Fruit fly (Drosophila melanogaster): ENCODE results near the gene CG9886.
A peak's percentile ranks its signal among the peaks of the same experiment; 100 is the strongest.

CG9886 gene

DNA sequence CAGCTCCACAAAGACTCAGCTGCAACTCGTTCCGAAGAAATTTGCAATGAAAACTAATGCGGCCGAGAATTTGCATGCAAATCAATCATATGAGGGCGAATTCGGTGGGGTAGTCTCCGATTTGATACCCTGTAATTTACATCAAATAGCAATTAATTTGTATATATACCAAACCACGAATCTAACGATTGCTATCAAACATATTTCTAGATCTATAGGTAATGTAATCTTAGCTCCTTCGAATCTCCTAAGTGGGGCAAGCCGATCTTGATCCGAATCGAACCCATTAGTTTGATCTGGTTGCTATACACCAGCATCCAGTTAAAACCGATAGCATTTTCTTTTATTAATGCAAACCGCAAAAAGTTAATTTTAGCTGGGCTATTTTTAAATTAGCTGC is 13.6 kb downstream of the CG9886 start:
- no peak for TF ChIP-seq noc (tag; optimal IDR thresholded peaks at IDR 0.05)

dm6 chr2L:2436258-2436657 is 15.6 kb downstream of the CG9886 start:
- no peak for TF ChIP-seq noc (tag; optimal IDR thresholded peaks at IDR 0.05)

dm6 chr2L:2438640-2439276 is 18.1 kb downstream of the CG9886 start:
- no peak for TF ChIP-seq noc (tag; optimal IDR thresholded peaks at IDR 0.05)

DNA sequence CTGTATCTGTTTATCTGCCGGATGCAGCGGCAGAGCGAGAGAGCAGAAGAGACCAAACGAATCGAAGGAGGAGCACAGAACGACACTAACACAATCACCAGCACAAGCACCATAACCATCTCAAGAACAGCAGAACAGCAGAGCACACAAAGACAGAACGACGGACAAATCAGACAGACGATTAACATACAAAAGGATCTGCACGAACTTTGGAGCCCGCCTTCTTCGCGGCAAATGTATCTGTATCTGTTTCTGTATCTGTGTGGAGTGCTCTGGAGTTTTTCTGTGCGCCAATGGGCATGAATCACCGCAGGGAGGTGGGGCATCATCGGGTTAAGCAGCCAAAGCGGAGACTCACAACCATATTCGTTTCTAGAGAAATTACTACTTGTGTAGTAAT is 27.9 kb downstream of the CG9886 start:
- no peak for TF ChIP-seq noc (tag; optimal IDR thresholded peaks at IDR 0.05)

dm6 chr2L:2449665-2450064 is 29.0 kb downstream of the CG9886 start:
- no peak for TF ChIP-seq noc (tag; optimal IDR thresholded peaks at IDR 0.05)

DNA sequence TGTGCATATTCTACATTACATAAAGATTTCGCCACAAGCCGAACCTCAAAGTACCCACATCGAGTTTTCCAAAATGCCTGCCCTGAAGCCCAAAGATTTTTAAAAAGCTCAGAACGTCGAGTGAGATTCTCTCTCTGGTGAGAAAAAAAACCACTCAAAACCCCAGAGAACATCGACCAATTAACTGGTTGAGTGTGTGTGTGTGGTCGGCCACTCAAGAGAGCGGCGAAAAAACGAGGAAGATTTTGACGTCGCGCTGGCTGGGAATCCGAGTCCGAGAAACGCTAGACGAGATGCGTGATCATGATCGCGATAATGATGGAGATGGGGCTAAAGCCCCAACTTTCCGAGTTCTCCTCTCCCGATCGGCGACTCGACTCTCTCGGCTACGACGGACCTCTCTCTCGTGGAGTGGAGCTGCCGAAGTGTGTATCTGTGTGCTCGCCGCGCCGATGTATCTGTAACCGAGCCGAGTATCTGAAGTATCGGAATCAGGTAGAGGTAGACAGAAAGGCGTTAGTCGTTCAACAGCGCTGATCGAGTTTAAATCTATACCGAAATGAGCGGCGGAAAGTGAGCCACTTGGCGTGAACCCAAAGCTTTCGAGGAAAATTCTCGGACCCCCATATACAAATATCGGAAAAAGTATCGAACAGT is 30.2 kb downstream of the CG9886 start:
- TF ChIP-seq noc (tag; optimal IDR thresholded peaks at IDR 0.05) = no peak

- TF ChIP-seq noc (tag; optimal IDR thresholded peaks at IDR 0.05) = no peak
These were observed 33.2 kb downstream of the CG9886 start for dm6 chr2L:2453818-2454217.

DNA sequence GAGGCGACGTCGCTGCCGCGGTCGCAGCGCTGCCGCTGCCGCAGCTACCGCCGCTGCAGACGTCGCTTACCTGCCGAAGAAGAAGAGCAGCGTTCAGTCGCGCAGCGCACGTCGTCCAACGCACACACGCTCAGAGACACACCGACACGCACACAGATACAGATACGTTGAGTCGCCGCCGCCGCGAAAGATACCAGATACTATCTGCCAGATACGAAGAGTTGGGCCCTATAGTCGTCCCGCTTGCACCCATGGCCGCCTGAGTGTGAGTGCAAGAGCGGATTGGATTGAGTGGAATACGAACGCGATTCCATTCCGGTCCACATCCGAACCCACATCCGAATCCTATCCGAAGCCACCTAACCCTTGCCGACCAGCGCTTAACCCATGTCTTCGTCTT is 34.0 kb downstream of the CG9886 start:
- no peak for TF ChIP-seq noc (tag; optimal IDR thresholded peaks at IDR 0.05)

- TF ChIP-seq noc (tag; optimal IDR thresholded peaks at IDR 0.05) = no peak
These were observed 36.1 kb downstream of the CG9886 start for dm6 chr2L:2456516-2457392.

dm6 chr2L:2459238-2459637 is 38.6 kb downstream of the CG9886 start:
- no peak for TF ChIP-seq noc (tag; optimal IDR thresholded peaks at IDR 0.05)

DNA sequence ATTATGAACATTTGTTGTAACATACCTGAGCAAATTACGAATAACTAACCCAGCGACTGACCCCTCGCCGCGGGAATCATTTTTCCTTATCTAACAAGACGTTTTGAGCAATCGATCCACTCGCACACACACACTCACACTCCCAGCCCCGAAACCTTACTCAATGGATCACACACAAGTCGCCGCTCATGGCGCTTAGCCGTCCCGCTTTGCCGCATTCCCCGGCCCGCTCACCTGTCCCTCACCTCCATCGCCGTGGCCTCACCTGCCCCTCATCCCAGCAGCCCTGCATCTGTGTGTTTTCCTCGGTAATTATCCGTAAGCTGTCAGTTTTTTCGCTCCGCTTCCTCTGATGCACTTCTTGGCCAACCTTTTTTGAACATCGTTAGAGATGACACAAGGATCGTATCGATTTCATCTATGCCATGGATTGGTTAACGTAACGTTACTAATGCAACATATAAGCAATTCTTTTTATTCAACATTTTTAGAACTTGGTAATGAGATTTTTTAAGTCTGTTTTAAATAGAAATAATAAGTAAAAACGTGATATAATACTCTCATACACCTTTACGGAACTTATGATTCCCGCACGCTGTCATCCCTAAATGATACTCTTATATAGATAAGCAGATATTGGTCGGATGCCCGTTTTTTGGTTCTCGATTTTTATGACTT is 40.8 kb downstream of the CG9886 start:
- no peak for TF ChIP-seq noc (tag; optimal IDR thresholded peaks at IDR 0.05)

DNA sequence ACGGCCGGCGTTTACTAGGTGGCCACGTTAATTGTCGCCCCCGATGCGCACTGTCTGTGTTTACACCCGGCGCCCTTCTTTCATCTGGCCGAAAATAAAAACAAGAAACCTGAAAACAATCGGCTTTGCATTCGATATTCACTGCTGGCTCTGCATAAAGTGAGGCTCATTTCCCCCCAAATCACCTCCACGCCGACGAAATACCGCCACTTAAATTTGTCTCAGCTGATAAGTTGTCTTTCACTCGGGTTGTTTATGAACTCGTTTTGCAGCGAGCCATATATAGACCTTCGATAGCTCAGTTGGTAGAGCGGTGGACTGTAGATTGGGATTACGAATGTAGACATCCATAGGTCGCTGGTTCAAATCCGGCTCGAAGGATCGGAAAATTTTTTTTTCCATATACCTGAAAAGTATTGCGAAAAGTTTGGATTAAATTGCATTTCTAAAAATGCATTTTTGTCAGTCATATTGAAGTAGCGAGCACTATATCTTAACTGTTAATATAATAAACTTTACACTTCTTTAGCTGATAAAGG is 41.7 kb downstream of the CG9886 start:
- TF ChIP-seq noc (tag; optimal IDR thresholded peaks at IDR 0.05) = no peak

DNA sequence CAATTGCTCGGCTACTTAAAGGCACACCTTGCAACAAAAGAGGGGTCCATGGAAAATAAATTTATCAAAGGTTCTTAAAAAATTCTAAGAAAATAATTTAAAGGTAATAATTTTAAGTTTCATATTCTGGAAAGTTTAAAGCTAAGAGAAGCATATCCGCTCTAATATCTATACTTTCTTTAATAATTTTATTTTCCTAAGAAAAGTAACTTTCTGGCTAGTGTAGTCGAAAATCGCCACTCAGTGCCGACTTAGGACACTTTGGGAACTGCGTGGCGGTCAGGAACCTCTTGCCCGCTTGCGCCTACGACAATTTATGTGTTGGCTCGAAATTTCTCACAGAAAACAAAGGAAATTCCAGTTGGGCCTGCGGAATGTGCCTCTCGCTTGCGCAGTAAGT is 45.7 kb downstream of the CG9886 start:
- TF ChIP-seq noc (tag; optimal IDR thresholded peaks at IDR 0.05) = no peak

DNA sequence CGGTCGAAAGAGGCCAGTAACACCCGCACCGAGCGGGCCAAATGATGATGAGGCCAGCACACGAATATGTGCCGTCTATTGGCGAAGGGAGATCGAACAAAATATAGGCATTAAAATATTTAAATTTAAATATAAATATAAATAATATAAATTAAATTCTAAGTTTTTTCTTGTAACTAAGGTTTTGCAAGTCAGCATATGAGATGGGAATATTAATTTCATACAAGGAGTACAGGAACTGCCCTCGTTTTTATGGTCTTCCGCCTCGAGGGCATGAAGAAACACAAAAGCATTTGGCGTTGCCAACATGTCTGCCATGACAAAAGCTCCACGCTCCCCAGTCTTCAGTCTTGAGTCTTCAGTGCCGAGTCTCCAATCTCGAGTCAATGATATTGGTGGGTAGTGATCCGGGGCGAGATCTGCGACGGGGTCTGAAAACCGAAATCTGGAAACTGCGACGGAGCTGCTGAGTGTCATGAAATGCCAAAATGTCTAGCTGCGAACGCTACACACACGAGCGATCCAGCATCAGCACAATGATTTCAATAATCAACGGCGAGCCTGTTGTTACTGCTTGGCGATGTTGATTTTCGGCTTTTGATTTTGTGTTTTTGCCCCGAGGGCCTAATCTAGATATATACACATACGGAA is 47.2 kb downstream of the CG9886 start:
- TF ChIP-seq noc (tag; optimal IDR thresholded peaks at IDR 0.05) = peak; percentile 8

dm6 chr2L:2470585-2470984 is 50.0 kb downstream of the CG9886 start:
- TF ChIP-seq noc (tag; optimal IDR thresholded peaks at IDR 0.05) = no peak
